Worm (Caenorhabditis elegans) whole organism, young adult: ENCODE measurements around the gene aakg-5.

ENCODE experiments used
- B0019.2 ChIP-seq: fragments of 200-800 bp; sonication (Bioruptor generic); conservative IDR thresholded peaks from 2 replicates; pipeline ENCODE4 v1.3.6; 2022; ENCODE audit warnings: missing genetic modification reagents, missing genetic modification characterization, missing compliant biosample characterization
- C06A6.2 ChIP-seq: fragments of 200-800 bp; sonication (Bioruptor generic); conservative IDR thresholded peaks from 2 replicates; pipeline ENCODE4 v1.3.6; 2022; ENCODE audit warnings: missing genetic modification characterization, missing compliant biosample characterization
- Y95B8A.8 ChIP-seq: fragments of 200-800 bp; sonication (Bioruptor generic); IDR thresholded peaks from 2 replicates; pipeline ENCODE4 v1.3.6; 2022; ENCODE audit warnings: missing genetic modification reagents, missing genetic modification characterization, missing compliant biosample characterization
- athp-1 ChIP-seq: sonication (generic microtip); optimal IDR thresholded peaks from 2 replicates; lab custom pipeline; 2017; ENCODE audit warnings: mild to moderate bottlenecking, missing genetic modification characterization, missing compliant biosample characterization
- bed-2 ChIP-seq: fragments of 200-800 bp; sonication (Bioruptor generic); IDR thresholded peaks from 2 replicates; pipeline ENCODE4 v1.3.6; 2022; ENCODE audit warnings: missing genetic modification reagents, missing genetic modification characterization, missing compliant biosample characterization
- ceh-27 ChIP-seq: fragments of 200-800 bp; sonication (Bioruptor generic); optimal IDR thresholded peaks from 2 replicates; lab custom pipeline; 2018; ENCODE audit warnings: mild to moderate bottlenecking, missing genetic modification characterization, moderate library complexity, missing compliant biosample characterization
- egl-44 ChIP-seq: fragments of 200-800 bp; sonication (Bioruptor generic); IDR thresholded peaks from 2 replicates; pipeline ENCODE4 v1.3.6; 2022; ENCODE audit warnings: missing genetic modification reagents, missing genetic modification characterization, missing compliant biosample characterization
- nfya-1 ChIP-seq: sonication (generic microtip); optimal IDR thresholded peaks from 2 replicates; lab custom pipeline; 2017; ENCODE audit warnings: antibody characterized with exemption, missing compliant biosample characterization, missing genetic modification characterization, borderline replicate concordance; ENCODE audit not compliant: insufficient read depth
- pbrm-1 ChIP-seq: fragments of 200-800 bp; sonication (Bioruptor generic); IDR thresholded peaks from 2 replicates; pipeline ENCODE4 v1.3.6; 2022; ENCODE audit warnings: missing genetic modification reagents, missing genetic modification characterization, missing compliant biosample characterization
- rcor-1 ChIP-seq: fragments of 200-800 bp; sonication (Bioruptor generic); IDR thresholded peaks from 2 replicates; pipeline ENCODE4 v1.3.6; 2022; ENCODE audit warnings: missing genetic modification reagents, missing genetic modification characterization, missing compliant biosample characterization
- sptf-2 ChIP-seq: fragments of 200-800 bp; sonication (Bioruptor generic); optimal IDR thresholded peaks from 2 replicates; lab custom pipeline; 2018; ENCODE audit warnings: mild to moderate bottlenecking, missing genetic modification characterization, missing compliant biosample characterization
- tlf-1 ChIP-seq: fragments of 200-800 bp; sonication (Bioruptor generic); optimal IDR thresholded peaks from 2 replicates; lab custom pipeline; 2018; ENCODE audit warnings: mild to moderate bottlenecking, missing genetic modification characterization, missing compliant biosample characterization
- unc-130 ChIP-seq: sonication (generic microtip); optimal IDR thresholded peaks from 2 replicates; lab custom pipeline; 2016; ENCODE audit warnings: missing genetic modification reagents, missing genetic modification characterization, missing compliant biosample characterization

DNA sequence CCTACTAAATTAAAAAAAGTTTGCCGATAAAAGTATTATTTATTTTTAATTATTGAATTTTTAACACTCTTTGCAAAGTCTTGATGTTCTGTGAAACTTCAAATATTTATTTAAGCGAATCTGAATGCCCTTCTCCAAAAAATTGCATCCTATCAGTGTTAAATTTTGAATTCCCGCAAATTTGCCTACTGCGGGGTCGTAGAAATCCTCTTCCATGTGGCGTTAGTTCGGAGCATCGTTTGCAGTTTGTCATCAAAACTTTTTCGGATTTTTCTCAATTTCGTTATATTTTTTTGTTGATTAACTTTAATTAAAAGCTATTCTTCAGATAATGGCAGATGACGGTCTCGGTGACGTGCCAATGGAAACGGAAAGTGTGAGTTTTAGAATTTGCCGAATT lies 34.5 kb downstream of the aakg-5 start, which contains the start of gene ufd-3:
- TF ChIP-seq sptf-2 (GFP tag; lab: Kevin White, UChicago) (no peak), pbrm-1 (GFP tag; lab: Robert Waterston, UW) (peak; percentile 54; the same call in 1 of the 2 replicates), egl-44 (GFP tag; lab: Robert Waterston, UW) (0 out of 2 replicates have a peak, but pooled peaks have one; percentile 55), athp-1 (peak; percentile 64), B0019.2 (GFP tag; lab: Robert Waterston, UW) (no peak), C06A6.2 (GFP tag; lab: Robert Waterston, UW) (no peak), nfya-1 (no peak), rcor-1 (GFP tag; lab: Robert Waterston, UW) (peak; percentile 64; the same call in 1 of the 2 replicates), Y95B8A.8 (no peak), ceh-27 (GFP tag; lab: Kevin White, UChicago) (peak; percentile 90), bed-2 (GFP tag; lab: Robert Waterston, UW) (peak; percentile 49; the same call in 1 of the 2 replicates), unc-130 (peak; percentile 90), tlf-1 (GFP tag; lab: Kevin White, UChicago) (peak; percentile 45)
